Worm (Caenorhabditis elegans): Measurements from ENCODE around the gene F40G12.6.
"Not testable (repeated sequence)": the region's sequence is repeated elsewhere in the genome, so short reads cannot be mapped to it uniquely, and the experiment has no call there.

- not testable (repeated sequence) for TF ChIP-seq ztf-3 (GFP tag; optimal IDR thresholded peaks at IDR 0.05); dox-1 (GFP tag; IDR thresholded peaks at IDR 0.05); F10E7.11 (tag; optimal IDR thresholded peaks at IDR 0.05); attf-3 (GFP tag; conservative IDR thresholded peaks at IDR 0.05); F37B4.10 (GFP tag; IDR thresholded peaks at IDR 0.05); lsy-27 (tag; optimal IDR thresholded peaks at IDR 0.05; ENCODE audit: borderline replicate concordance, insufficient read depth); F39B2.1 (GFP tag; IDR thresholded peaks at IDR 0.05); nhr-27 (tag; optimal IDR thresholded peaks at IDR 0.05); K11D2.4 (GFP tag; IDR thresholded peaks at IDR 0.05); ceh-79 (tag; optimal IDR thresholded peaks at IDR 0.05); madf-3 (GFP tag; IDR thresholded peaks at IDR 0.05); lin-40 (tag; optimal IDR thresholded peaks at IDR 0.05)
These were observed 35.2 kb upstream of the F40G12.6 start, which contains the start of gene spig-5 for ce11 chrV:14308164-14308563.
